Fruit fly (Drosophila melanogaster) whole organism, embryonic: ENCODE measurements around the gene Ets97D.

ENCODE experiments used
- CG10321 ChIP-seq: fragments of 200-800 bp; sonication (Bioruptor generic); IDR thresholded peaks from 2 replicates; pipeline ENCODE4 v1.3.6; 2022; ENCODE audit warnings: missing biosample characterization, missing genetic modification characterization
- CG10366 ChIP-seq: fragments of 200-800 bp; sonication (Bioruptor generic); IDR thresholded peaks from 2 replicates; pipeline ENCODE4 v1.3.6; 2022; ENCODE audit warnings: missing biosample characterization, missing genetic modification characterization
- CG11695 ChIP-seq: fragments of 200-800 bp; sonication (Bioruptor generic); IDR thresholded peaks from 3 replicates; pipeline ENCODE4 v1.3.6; 2022; ENCODE audit warnings: missing biosample characterization, missing genetic modification characterization
- CG11696 ChIP-seq: fragments of 200-800 bp; sonication (Bioruptor generic); IDR thresholded peaks from 2 replicates; pipeline ENCODE4 v1.3.6; 2022; ENCODE audit warnings: missing biosample characterization, missing genetic modification characterization
- CG12236 ChIP-seq: fragments of 200-800 bp; sonication (Bioruptor generic); optimal IDR thresholded peaks from 2 replicates; lab custom pipeline; 2016; ENCODE audit warnings: missing biosample characterization, missing genetic modification characterization
- CG13296 ChIP-seq: fragments of 200-800 bp; sonication (Bioruptor generic); optimal IDR thresholded peaks from 3 replicates; lab custom pipeline; 2018; ENCODE audit warnings: missing biosample characterization, mild to moderate bottlenecking, missing genetic modification characterization
- CG13624 ChIP-seq: fragments of 200-800 bp; sonication (Bioruptor generic); optimal IDR thresholded peaks from 2 replicates; lab custom pipeline; 2016; ENCODE audit warnings: missing biosample characterization, missing genetic modification characterization
- CG1603 ChIP-seq: fragments of 200-800 bp; sonication (Bioruptor generic); optimal IDR thresholded peaks from 2 replicates; lab custom pipeline; 2019; ENCODE audit warnings: missing biosample characterization, mild to moderate bottlenecking, missing genetic modification characterization, moderate library complexity
- CG2120 ChIP-seq: fragments of 200-800 bp; sonication (Bioruptor generic); optimal IDR thresholded peaks from 3 replicates; lab custom pipeline; 2016; ENCODE audit warnings: missing biosample characterization, missing genetic modification characterization
- CG30403 ChIP-seq: fragments of 200-800 bp; sonication (Bioruptor generic); optimal IDR thresholded peaks from 3 replicates; lab custom pipeline; 2016; ENCODE audit warnings: missing biosample characterization, missing genetic modification characterization
- CG33557 ChIP-seq: fragments of 200-800 bp; sonication (Bioruptor generic); optimal IDR thresholded peaks from 2 replicates; lab custom pipeline; 2019; ENCODE audit warnings: missing biosample characterization, mild to moderate bottlenecking, missing genetic modification characterization, moderate library complexity
- CG3847 ChIP-seq: fragments of 200-800 bp; sonication (Bioruptor generic); IDR thresholded peaks from 2 replicates; pipeline ENCODE4 v1.3.6; 2022; ENCODE audit warnings: missing biosample characterization, missing genetic modification characterization
- CG7372 ChIP-seq: fragments of 200-800 bp; sonication (Bioruptor generic); IDR thresholded peaks from 2 replicates; pipeline ENCODE4 v1.3.6; 2022; ENCODE audit warnings: missing biosample characterization, missing genetic modification characterization
- CG7786 ChIP-seq: fragments of 200-800 bp; sonication (Bioruptor generic); optimal IDR thresholded peaks from 2 replicates; lab custom pipeline; 2016; ENCODE audit warnings: missing biosample characterization, missing genetic modification characterization
- CG7839 ChIP-seq: fragments of 200-800 bp; sonication (Bioruptor generic); optimal IDR thresholded peaks from 3 replicates; lab custom pipeline; 2018; ENCODE audit warnings: missing biosample characterization, mild to moderate bottlenecking, missing genetic modification characterization, moderate library complexity
- CG8290 ChIP-seq, 3 experiments: fragments of 200-800 bp; sonication (Bioruptor generic); optimal IDR thresholded peaks; 2 replicates each; lab custom pipeline; 2016 to 2019; ENCODE audit warnings: missing biosample characterization in 3 of 3, missing genetic modification characterization in 3 of 3, mild to moderate bottlenecking in 2 of 3, moderate library complexity in 1 of 3
- CTCF ChIP-seq: fragments of 200-800 bp; sonication (Bioruptor generic); optimal IDR thresholded peaks from 2 replicates; lab custom pipeline; 2017; ENCODE audit warnings: missing biosample characterization, mild to moderate bottlenecking, missing genetic modification characterization, moderate library complexity
- CoRest ChIP-seq: fragments of 200-800 bp; sonication (Bioruptor generic); optimal IDR thresholded peaks from 3 replicates; lab custom pipeline; 2018; ENCODE audit warnings: missing biosample characterization, mild to moderate bottlenecking, missing genetic modification characterization, moderate library complexity
- Dip3 ChIP-seq: fragments of 200-800 bp; sonication (Bioruptor generic); optimal IDR thresholded peaks from 3 replicates; lab custom pipeline; 2016; ENCODE audit warnings: missing biosample characterization, missing genetic modification characterization
- Dll ChIP-seq: fragments of 200-800 bp; sonication (Bioruptor generic); IDR thresholded peaks from 4 replicates; pipeline ENCODE4 v1.3.6; 2022; ENCODE audit warnings: missing biosample characterization, missing genetic modification characterization; ENCODE audit not compliant: partially characterized antibody
- Drgx ChIP-seq: fragments of 200-800 bp; sonication (Bioruptor generic); IDR thresholded peaks from 2 replicates; pipeline ENCODE4 v1.3.6; 2022; ENCODE audit warnings: missing biosample characterization, missing genetic modification characterization
- Ets65A ChIP-seq: fragments of 200-800 bp; sonication (Bioruptor generic); peaks from one replicate; lab custom pipeline; 2016; ENCODE audit warnings: missing biosample characterization, missing genetic modification characterization
- H2.0 ChIP-seq: fragments of 200-800 bp; sonication (Bioruptor generic); IDR thresholded peaks from 2 replicates; pipeline ENCODE4 v1.3.6; 2022; ENCODE audit warnings: missing biosample characterization, missing genetic modification characterization
- PHDP ChIP-seq: fragments of 200-800 bp; sonication (Bioruptor generic); optimal IDR thresholded peaks from 3 replicates; lab custom pipeline; 2018; ENCODE audit warnings: missing biosample characterization, mild to moderate bottlenecking, missing genetic modification characterization, moderate library complexity
- Side ChIP-seq: fragments of 200-800 bp; sonication (Bioruptor generic); optimal IDR thresholded peaks from 2 replicates; lab custom pipeline; 2016; ENCODE audit warnings: missing biosample characterization, missing genetic modification characterization
- Ssrp ChIP-seq: fragments of 200-800 bp; sonication (Bioruptor generic); optimal IDR thresholded peaks from 2 replicates; lab custom pipeline; 2018; ENCODE audit warnings: missing biosample characterization, mild to moderate bottlenecking, missing genetic modification characterization, moderate library complexity
- Trl ChIP-seq, 3 experiments: fragments of >200 bp in 2 of 3; fragments of 200-800 bp in 1 of 3; sonication (Bioruptor generic) in 1 of 3; optimal IDR thresholded peaks; 2 replicates in 1 of 3; 3 replicates in 2 of 3; lab custom pipeline; 2016 to 2017; ENCODE audit warnings: missing biosample characterization in 1 of 3, missing genetic modification characterization in 1 of 3
- ase ChIP-seq: fragments of 200-800 bp; sonication (Bioruptor generic); IDR thresholded peaks from 3 replicates; pipeline ENCODE4 v1.3.6; 2022; ENCODE audit warnings: missing biosample characterization, missing genetic modification characterization
- cad ChIP-seq: fragments of >200 bp; optimal IDR thresholded peaks from 2 replicates; lab custom pipeline; 2017; ENCODE audit warnings: missing biosample characterization, missing genetic modification characterization
- cas ChIP-seq: fragments of 200-800 bp; sonication (Bioruptor generic); IDR thresholded peaks from 2 replicates; pipeline ENCODE4 v1.3.6; 2022; ENCODE audit warnings: missing biosample characterization, missing genetic modification characterization
- chif ChIP-seq, 2 experiments: fragments of 200-800 bp; sonication (Bioruptor generic); optimal IDR thresholded peaks; 3 replicates each; lab custom pipeline; 2016; ENCODE audit warnings: missing biosample characterization in 2 of 2, missing genetic modification characterization in 2 of 2
- crc ChIP-seq: fragments of 200-800 bp; sonication (Bioruptor generic); optimal IDR thresholded peaks from 2 replicates; lab custom pipeline; 2016; ENCODE audit warnings: missing biosample characterization, missing genetic modification characterization
- dmrt99B ChIP-seq: fragments of 200-800 bp; sonication (Bioruptor generic); optimal IDR thresholded peaks from 2 replicates; lab custom pipeline; 2018; ENCODE audit warnings: missing biosample characterization, mild to moderate bottlenecking, missing genetic modification characterization, moderate library complexity
- eve ChIP-seq, 2 experiments: fragments of >200 bp; optimal IDR thresholded peaks; 2 replicates each; lab custom pipeline; 2017; ENCODE audit warnings: missing biosample characterization in 2 of 2, missing genetic modification characterization in 2 of 2
- fd3F ChIP-seq: fragments of 200-800 bp; sonication (Bioruptor generic); optimal IDR thresholded peaks from 2 replicates; lab custom pipeline; 2018; ENCODE audit warnings: missing biosample characterization, mild to moderate bottlenecking, missing genetic modification characterization, moderate library complexity
- jigr1 ChIP-seq: fragments of 200-800 bp; sonication (Bioruptor generic); IDR thresholded peaks from 3 replicates; pipeline ENCODE4 v1.3.6; 2022; ENCODE audit warnings: missing biosample characterization, missing genetic modification characterization
- lab ChIP-seq: fragments of 200-800 bp; sonication (Bioruptor generic); optimal IDR thresholded peaks from 3 replicates; lab custom pipeline; 2017; ENCODE audit warnings: missing biosample characterization, missing genetic modification characterization, mild to moderate bottlenecking, moderate library complexity, missing genetic modification reagents
- maf-S ChIP-seq: fragments of 200-800 bp; sonication (Bioruptor generic); optimal IDR thresholded peaks from 2 replicates; lab custom pipeline; 2016; ENCODE audit warnings: missing biosample characterization, missing genetic modification characterization
- mam ChIP-seq: fragments of 200-800 bp; sonication (Bioruptor generic); optimal IDR thresholded peaks from 3 replicates; lab custom pipeline; 2016; ENCODE audit warnings: missing biosample characterization, missing genetic modification characterization
- nerfin-2 ChIP-seq: fragments of 200-800 bp; sonication (Bioruptor generic); IDR thresholded peaks from 2 replicates; pipeline ENCODE4 v1.3.6; 2022; ENCODE audit warnings: missing biosample characterization, missing genetic modification characterization; ENCODE audit not compliant: partially characterized antibody
- pb ChIP-seq: fragments of 200-800 bp; sonication (Bioruptor generic); optimal IDR thresholded peaks from 3 replicates; lab custom pipeline; 2016; ENCODE audit warnings: missing biosample characterization, missing genetic modification characterization
- peb ChIP-seq: fragments of 200-800 bp; sonication (Bioruptor generic); IDR thresholded peaks from 2 replicates; pipeline ENCODE4 v1.3.6; 2022; ENCODE audit warnings: missing biosample characterization, missing genetic modification characterization
- sd ChIP-seq: fragments of 200-800 bp; sonication (Bioruptor generic); optimal IDR thresholded peaks from 3 replicates; lab custom pipeline; 2018; ENCODE audit warnings: missing biosample characterization, mild to moderate bottlenecking, missing genetic modification characterization, moderate library complexity
- sens ChIP-seq: fragments of 200-800 bp; sonication (Bioruptor generic); peaks from one replicate; lab custom pipeline; 2016; ENCODE audit warnings: missing biosample characterization, missing genetic modification characterization
- shn ChIP-seq: fragments of 200-800 bp; sonication (Bioruptor generic); optimal IDR thresholded peaks from 3 replicates; lab custom pipeline; 2016; ENCODE audit warnings: missing biosample characterization, missing genetic modification characterization
- slbo ChIP-seq: fragments of 200-800 bp; sonication (Bioruptor generic); IDR thresholded peaks from 2 replicates; pipeline ENCODE4 v1.3.6; 2022; ENCODE audit warnings: missing biosample characterization, missing genetic modification characterization
- tx ChIP-seq: fragments of 200-800 bp; sonication (Bioruptor generic); optimal IDR thresholded peaks from 2 replicates; lab custom pipeline; 2016; ENCODE audit warnings: missing biosample characterization, missing genetic modification characterization
- unc-4 ChIP-seq: fragments of 200-800 bp; sonication (Bioruptor generic); IDR thresholded peaks from 2 replicates; pipeline ENCODE4 v1.3.6; 2022; ENCODE audit warnings: missing biosample characterization, missing genetic modification characterization; ENCODE audit not compliant: partially characterized antibody
- zfh2 ChIP-seq: fragments of 200-800 bp; sonication (Bioruptor generic); optimal IDR thresholded peaks from 2 replicates; lab custom pipeline; 2016; ENCODE audit warnings: missing biosample characterization, missing genetic modification characterization

Ets97D gene

DNA sequence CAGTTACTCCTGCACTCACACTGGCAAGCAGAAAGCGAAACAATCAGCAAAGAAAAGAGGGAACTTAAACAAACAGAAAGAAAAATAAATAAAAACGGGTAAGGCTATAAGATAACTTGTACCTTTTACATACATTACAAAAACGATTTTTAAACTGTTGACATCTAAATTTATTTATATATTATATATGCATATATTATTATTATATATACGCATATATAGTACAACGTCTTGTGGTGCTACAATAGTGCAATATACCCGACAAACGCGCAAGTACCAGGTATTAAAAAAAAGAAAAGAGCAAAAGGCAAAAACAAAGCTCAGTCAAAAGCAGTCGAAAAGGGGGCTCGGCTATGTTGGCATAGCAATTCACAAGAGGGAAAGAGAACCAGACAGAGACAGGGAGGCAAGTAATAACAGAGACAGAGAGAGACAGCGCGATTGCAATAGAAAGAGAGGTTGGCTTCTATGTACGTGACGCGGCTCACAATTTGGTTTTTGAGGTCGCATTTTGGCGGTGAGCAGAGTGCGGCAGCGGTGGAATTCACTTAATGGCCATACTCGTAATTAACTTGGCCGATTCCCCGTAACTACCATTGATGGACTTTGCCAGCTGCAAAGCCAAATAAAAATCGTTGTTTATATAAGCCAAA is 41.5 kb upstream of the Ets97D start (continued):
- TF ChIP-seq CG7372 (GFP tag; lab: Robert Waterston, UW) (peak; percentile 60), peb (GFP tag; lab: Robert Waterston, UW) (peak; percentile 58; the same call in 1 of the 2 replicates), CG2120 (GFP tag; lab: Kevin White, UChicago) (no peak), cad (GFP tag; lab: Kevin White, UChicago) (no peak), Dll (GFP tag; lab: Robert Waterston, UW) (no peak), pb (peak; percentile 1), crc (no peak), CG10321 (GFP tag; lab: Robert Waterston, UW) (peak; percentile 87), jigr1 (GFP tag; lab: Robert Waterston, UW) (peak; percentile 74; the same call in 2 of the 3 replicates), Ssrp (tag; lab: Kevin White, UChicago) (peak; percentile 80), CG11696 (GFP tag; lab: Robert Waterston, UW) (peak; percentile 76), ase (GFP tag; lab: Robert Waterston, UW) (peak; percentile 78), lab (GFP tag; lab: Kevin White, UChicago) (peak; percentile 85)

DNA sequence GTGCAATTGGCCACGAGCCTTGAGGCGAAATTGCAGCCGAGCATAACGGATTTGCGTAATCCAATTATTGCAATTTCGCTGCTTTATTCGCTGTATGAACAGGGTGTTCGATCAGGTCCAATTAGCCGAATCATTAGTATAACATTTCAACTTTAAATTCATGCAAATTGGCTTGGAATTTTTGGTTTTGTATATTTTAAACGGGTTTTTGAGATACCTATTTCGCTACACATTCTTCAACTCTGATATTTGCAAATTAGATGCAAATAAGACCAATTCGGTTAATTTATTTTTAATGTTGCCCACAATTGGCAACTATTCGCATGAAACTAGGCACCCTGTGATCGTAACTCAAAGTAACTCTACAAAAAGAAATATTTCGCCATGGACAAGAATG is 40.8 kb upstream of the Ets97D start:
- TF ChIP-seq unc-4 (GFP tag; lab: Robert Waterston, UW) (no peak), PHDP (peak; percentile 36), sd (peak; percentile 73), CG10366 (GFP tag; lab: Robert Waterston, UW) (peak; percentile 48), sens (GFP tag; lab: Kevin White, UChicago) (peak; percentile 87), eve (GFP tag; optimal IDR thresholded peaks at IDR 0.05; lab: Kevin White, UChicago) (peak in 1 of 2 experiments; percentile 73), H2.0 (GFP tag; lab: Robert Waterston, UW) (peak; percentile 7; the same call in 1 of the 2 replicates), CG33557 (GFP tag; lab: Kevin White, UChicago) (no peak), slbo (GFP tag; lab: Robert Waterston, UW) (peak; percentile 41; the same call in 1 of the 2 replicates), Ets65A (GFP tag; lab: Kevin White, UChicago) (peak; percentile 94), mam (GFP tag; lab: Kevin White, UChicago) (peak; percentile 13), shn (GFP tag; lab: Kevin White, UChicago) (peak; percentile 52), CoRest (tag; lab: Kevin White, UChicago) (no peak), Drgx (GFP tag; lab: Robert Waterston, UW) (peak; percentile 91), fd3F (GFP tag; lab: Kevin White, UChicago) (peak; percentile 31), CTCF (no peak), maf-S (GFP tag; lab: Kevin White, UChicago) (peak; percentile 30), CG12236 (GFP tag; lab: Kevin White, UChicago) (peak; percentile 11), Side (peak; percentile 37), CG11695 (GFP tag; lab: Robert Waterston, UW) (peak; percentile 12; the same call in 1 of the 3 replicates), CG3847 (GFP tag; lab: Robert Waterston, UW) (peak; percentile 27), Dip3 (peak; percentile 1), CG7839 (tag; lab: Kevin White, UChicago) (peak; percentile 12), CG13624 (peak; percentile 43), nerfin-2 (GFP tag; lab: Robert Waterston, UW) (no peak), cas (GFP tag; lab: Robert Waterston, UW) (no peak), CG30403 (GFP tag; lab: Kevin White, UChicago) (peak; percentile 28), chif (GFP tag; optimal IDR thresholded peaks at IDR 0.05; lab: Kevin White, UChicago) (peak in 1 of 2 experiments; percentile 48), zfh2 (GFP tag; lab: Kevin White, UChicago) (peak; percentile 49), CG13296 (GFP tag; lab: Kevin White, UChicago) (no peak), CG1603 (peak; percentile 48), CG8290 (GFP tag; optimal IDR thresholded peaks at IDR 0.05; lab: Kevin White, UChicago) (no peak), CG8290 (tag; optimal IDR thresholded peaks at IDR 0.05; lab: Kevin White, UChicago) (peak in 1 of 2 experiments; percentile 13), tx (GFP tag; lab: Kevin White, UChicago) (peak; percentile 12), Trl (optimal IDR thresholded peaks at IDR 0.05; lab: Kevin White, UChicago) (no peak), Trl (GFP tag; optimal IDR thresholded peaks at IDR 0.05; lab: Kevin White, UChicago) (peak; percentile 35), dmrt99B (peak; percentile 25), CG7786 (GFP tag; lab: Kevin White, UChicago) (peak; percentile 30)
